Worm (Caenorhabditis elegans) whole organism, L4/young adult: ENCODE data around the gene irld-39.

ENCODE experiments used
- W03F9.2 ChIP-seq: fragments of 150-350 bp; optimal IDR thresholded peaks from 2 replicates; lab custom pipeline; 2014; ENCODE audit warnings: missing biosample characterization, missing genetic modification characterization
- dao-5 ChIP-seq: sonication (generic microtip); optimal IDR thresholded peaks from 2 replicates; lab custom pipeline; 2016; ENCODE audit warnings: missing genotype, missing genetic modification characterization, moderate library complexity, missing compliant biosample characterization
- him-1 ChIP-seq: sonication (generic microtip); optimal IDR thresholded peaks from 2 replicates; lab custom pipeline; 2016; ENCODE audit warnings: missing genotype, missing genetic modification reagents, missing genetic modification characterization, missing compliant biosample characterization

ce11 chrIV:16186008-16186407 lies 46.9 kb upstream of the irld-39 start:
- TF ChIP-seq dao-5, result no peak
- no peak for TF ChIP-seq him-1
- TF ChIP-seq W03F9.2 (tag; lab: Kevin White, UChicago), result no peak
